Worm (Caenorhabditis elegans): Measurements from ENCODE around the gene T11B7.1.

DNA sequence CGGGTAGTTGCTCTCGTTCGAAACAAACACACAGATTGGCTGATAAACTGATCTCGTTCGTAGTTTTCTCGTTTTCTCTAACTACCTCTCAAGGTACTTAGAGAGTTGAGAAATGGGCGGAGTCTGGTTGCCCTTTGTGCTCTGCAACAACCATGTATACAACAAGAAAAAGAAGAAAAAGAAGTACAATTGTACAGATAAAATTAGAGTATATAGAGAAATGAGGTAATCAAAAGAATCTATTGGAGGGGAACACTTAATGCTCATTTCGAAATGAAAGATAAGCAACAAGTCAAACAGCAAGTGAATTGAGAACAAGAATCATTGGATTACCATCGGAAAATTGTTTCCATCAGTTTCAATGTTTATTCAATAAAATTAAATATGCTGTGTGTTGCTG, 24.8 kb downstream of the T11B7.1 start, which contains the start of gene C09G9.1:
- no peak for TF ChIP-seq ama-1 (optimal IDR thresholded peaks at IDR 0.05)
- no peak for TF ChIP-seq F13C5.2 (tag; optimal IDR thresholded peaks at IDR 0.05)
- no peak for TF ChIP-seq hmbx-1 (tag; optimal IDR thresholded peaks at IDR 0.05)
- no peak for TF ChIP-seq scrt-1 (GFP tag; IDR thresholded peaks at IDR 0.05)

Data from whole organism, early embryonic.